ENCODE assay signal across 2 worm cellular contexts in genomic region chrV:102165-102564, ce11.
A peak's percentile ranks its signal among the peaks of the same experiment; 100 is the strongest.
TF ChIP-seq lines count a peak whose summit lies in the region.

No protein-coding gene starts in this region.

TF ChIP-seq in whole organism, L4 larva, 104 proteins besides CTCF, POLR2A, EP300 and RAD21:
- peak; percentile 3 for TF ChIP-seq mes-2 (tag; optimal IDR thresholded peaks at IDR 0.05; lab: Kevin White, UChicago; ENCODE audit: poor library complexity, severe bottlenecking)
- TF ChIP-seq mep-1 (tag; optimal IDR thresholded peaks at IDR 0.05; lab: Kevin White, UChicago): no peak
- TF ChIP-seq ctbp-1 (GFP tag; IDR thresholded peaks at IDR 0.05; lab: Robert Waterston, UW): no peak

TF ChIP-seq in whole organism, young adult, 124 proteins besides CTCF, POLR2A, EP300 and RAD21:
- TF ChIP-seq T26A5.8 (tag; optimal IDR thresholded peaks at IDR 0.05; lab: Kevin White, UChicago): no peak
- peak; percentile 51 for TF ChIP-seq ceh-91 (GFP tag; IDR thresholded peaks at IDR 0.05; lab: Robert Waterston, UW)
- TF ChIP-seq lsl-1 (GFP tag; optimal IDR thresholded peaks at IDR 0.05; lab: Kevin White, UChicago): peak; percentile 69
- peak; percentile 37; the same call in 1 of the 2 replicates for TF ChIP-seq F33H1.4 (GFP tag; IDR thresholded peaks at IDR 0.05; lab: Robert Waterston, UW)
